Fruit fly (Drosophila melanogaster) whole organism, pupa: ENCODE results near the gene CG31921.
A peak's percentile ranks its signal among the peaks of the same experiment; 100 is the strongest.

Experiments used
- CG10348 ChIP-seq: fragments of 200-800 bp; sonication (Bioruptor generic); IDR thresholded peaks from 2 replicates; pipeline ENCODE4 v1.3.6; 2022; ENCODE audit warnings: missing biosample characterization, missing genetic modification characterization
- CG12605 ChIP-seq: fragments of 200-800 bp; sonication (Bioruptor generic); IDR thresholded peaks from 2 replicates; pipeline ENCODE4 v1.3.6; 2022; ENCODE audit warnings: missing biosample characterization, missing genetic modification characterization
- CG13204 ChIP-seq: fragments of 200-800 bp; sonication (Bioruptor generic); optimal IDR thresholded peaks from 2 replicates; lab custom pipeline; 2018; ENCODE audit warnings: missing biosample characterization, mild to moderate bottlenecking, missing genetic modification characterization, moderate library complexity
- CG14655 ChIP-seq: fragments of 200-800 bp; sonication (Bioruptor generic); optimal IDR thresholded peaks from 3 replicates; lab custom pipeline; 2017; ENCODE audit warnings: mild to moderate bottlenecking, missing biosample characterization, missing genetic modification reagents, missing genetic modification characterization
- CG15710 ChIP-seq: fragments of 200-800 bp; sonication (Bioruptor generic); optimal IDR thresholded peaks from 2 replicates; lab custom pipeline; 2018; ENCODE audit warnings: missing biosample characterization, mild to moderate bottlenecking, missing genetic modification characterization, moderate library complexity
- CG17806 ChIP-seq: fragments of 200-800 bp; sonication (Bioruptor generic); optimal IDR thresholded peaks from 2 replicates; lab custom pipeline; 2018; ENCODE audit warnings: missing biosample characterization, mild to moderate bottlenecking, missing genetic modification characterization, moderate library complexity
- CG32121 ChIP-seq: fragments of 200-800 bp; sonication (Bioruptor generic); IDR thresholded peaks from 2 replicates; pipeline ENCODE4 v1.3.6; 2022; ENCODE audit warnings: missing biosample characterization, missing genetic modification characterization
- CG34367 ChIP-seq: fragments of 200-800 bp; sonication (Bioruptor generic); optimal IDR thresholded peaks from 2 replicates; lab custom pipeline; 2018; ENCODE audit warnings: missing biosample characterization, mild to moderate bottlenecking, missing genetic modification characterization
- CG4496 ChIP-seq: fragments of 200-800 bp; sonication (Bioruptor generic); IDR thresholded peaks from 3 replicates; pipeline ENCODE4 v1.3.6; 2022; ENCODE audit warnings: missing biosample characterization, missing genetic modification characterization
- CG8159 ChIP-seq: fragments of 200-800 bp; sonication (Bioruptor generic); optimal IDR thresholded peaks from 3 replicates; lab custom pipeline; 2018; ENCODE audit warnings: missing biosample characterization, mild to moderate bottlenecking, missing genetic modification characterization, moderate library complexity
- CG8301 ChIP-seq: fragments of 200-800 bp; sonication (Bioruptor generic); optimal IDR thresholded peaks from 2 replicates; lab custom pipeline; 2018; ENCODE audit warnings: missing biosample characterization, mild to moderate bottlenecking, missing genetic modification characterization
- CG9948 ChIP-seq: fragments of 200-800 bp; sonication (Bioruptor generic); optimal IDR thresholded peaks from 2 replicates; lab custom pipeline; 2018; ENCODE audit warnings: missing biosample characterization, mild to moderate bottlenecking, missing genetic modification characterization, moderate library complexity
- D1 ChIP-seq: fragments of 200-800 bp; sonication (Bioruptor generic); optimal IDR thresholded peaks from 2 replicates; lab custom pipeline; 2018; ENCODE audit warnings: missing biosample characterization, mild to moderate bottlenecking, missing genetic modification characterization, moderate library complexity
- EcR ChIP-seq: fragments of 200-800 bp; sonication (Bioruptor generic); optimal IDR thresholded peaks from 3 replicates; lab custom pipeline; 2019; ENCODE audit warnings: missing biosample characterization, missing genetic modification characterization, mild to moderate bottlenecking, moderate library complexity, missing genetic modification reagents
- Ets98B ChIP-seq: fragments of 200-800 bp; sonication (Bioruptor generic); IDR thresholded peaks from 2 replicates; pipeline ENCODE4 v1.3.6; 2022; ENCODE audit warnings: missing biosample characterization, missing genetic modification characterization
- Pif1A ChIP-seq: fragments of 200-800 bp; sonication (Bioruptor generic); optimal IDR thresholded peaks from 3 replicates; lab custom pipeline; 2016; ENCODE audit warnings: missing biosample characterization, missing genetic modification characterization
- Pif1B ChIP-seq: fragments of 200-800 bp; sonication (Bioruptor generic); optimal IDR thresholded peaks from 3 replicates; lab custom pipeline; 2016; ENCODE audit warnings: missing biosample characterization, missing genetic modification characterization
- Snoo ChIP-seq: fragments of 200-800 bp; sonication (Bioruptor generic); optimal IDR thresholded peaks from 3 replicates; lab custom pipeline; 2017; ENCODE audit warnings: missing biosample characterization, mild to moderate bottlenecking, missing genetic modification characterization, inconsistent platforms
- fd96Ca ChIP-seq: fragments of 200-800 bp; sonication (Bioruptor generic); IDR thresholded peaks from 3 replicates; pipeline ENCODE4 v1.3.6; 2022; ENCODE audit warnings: missing biosample characterization, missing genetic modification characterization
- gl ChIP-seq: fragments of 200-800 bp; sonication (Bioruptor generic); optimal IDR thresholded peaks from 2 replicates; lab custom pipeline; 2018; ENCODE audit warnings: missing biosample characterization, mild to moderate bottlenecking, missing genetic modification characterization
- rn ChIP-seq: fragments of 200-800 bp; sonication (Bioruptor generic); IDR thresholded peaks from 2 replicates; pipeline ENCODE4 v1.3.6; 2022; ENCODE audit warnings: missing biosample characterization, missing genetic modification characterization

The CG31921 gene

DNA sequence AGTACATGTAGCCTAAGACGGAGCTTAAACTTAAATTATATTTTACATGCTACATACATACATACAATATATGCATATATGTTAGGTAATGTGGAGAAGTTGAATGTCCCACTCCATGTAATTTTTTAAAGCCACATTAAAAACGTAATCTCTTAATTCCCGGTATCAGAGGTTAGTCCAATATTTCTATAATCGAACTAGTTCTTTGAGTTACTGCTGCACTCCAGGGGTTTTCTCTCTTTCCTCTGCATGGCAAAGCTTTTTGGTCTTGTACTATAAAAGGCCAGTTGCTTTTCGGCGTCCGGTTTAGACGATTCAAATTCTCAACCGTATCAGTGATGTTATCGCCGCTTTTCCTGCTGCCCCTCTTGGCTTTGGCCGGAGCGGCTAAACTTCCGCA is 10.3 kb downstream of the CG31921 start, which contains the start of gene CG33127:
Gene CG33127, plus strand, starts transcription at position 309 of the 400 bp plus-strand sequence.
- TF ChIP-seq D1 = no peak
- no peak for TF ChIP-seq CG8159 (tag; lab: Kevin White, UChicago)
- no peak for TF ChIP-seq CG14655 (GFP tag; lab: Kevin White, UChicago)
- TF ChIP-seq CG12605 (GFP tag; lab: Robert Waterston, UW) = no peak
- no peak for TF ChIP-seq gl
- TF ChIP-seq CG34367 (tag; lab: Kevin White, UChicago) = no peak
- TF ChIP-seq Ets98B (GFP tag; lab: Robert Waterston, UW) = no peak
- no peak for TF ChIP-seq CG4496
- TF ChIP-seq CG10348 (GFP tag; lab: Robert Waterston, UW) = no peak
- TF ChIP-seq Pif1A (GFP tag; lab: Kevin White, UChicago) = no peak

DNA sequence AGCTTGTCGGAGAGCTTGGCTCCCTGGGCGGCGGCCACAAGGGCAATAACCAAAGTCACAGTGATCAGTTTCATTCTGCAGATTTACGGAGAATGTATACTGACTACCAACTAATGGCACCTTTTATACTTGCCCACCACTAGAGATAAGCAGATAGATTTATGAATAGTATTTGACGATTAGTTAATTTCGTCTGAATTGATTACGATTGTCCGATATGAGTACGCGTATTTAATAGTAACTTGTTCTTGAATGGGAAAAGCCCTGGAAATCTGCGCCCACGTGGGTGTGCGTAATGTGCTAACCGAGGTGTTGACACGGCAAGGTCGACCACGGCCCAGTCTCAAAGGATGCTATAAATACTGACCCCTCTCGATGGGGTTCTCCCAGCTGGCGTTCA is 11.0 kb downstream of the CG31921 start, which contains the start of gene CG11911:
Gene CG11911, minus strand, starts transcription at position 101 of the 400 bp plus-strand sequence.
- TF ChIP-seq gl (no peak), CG10348 (GFP tag; lab: Robert Waterston, UW) (no peak), CG4496 (no peak), CG13204 (GFP tag; lab: Kevin White, UChicago) (no peak), CG15710 (tag; lab: Kevin White, UChicago) (no peak), fd96Ca (GFP tag; lab: Robert Waterston, UW) (no peak), Snoo (tag; lab: Kevin White, UChicago) (no peak), CG8301 (tag; lab: Kevin White, UChicago) (no peak), CG8159 (tag; lab: Kevin White, UChicago) (no peak), CG17806 (no peak), EcR (GFP tag; lab: Kevin White, UChicago) (no peak), Pif1B (no peak), rn (GFP tag; lab: Robert Waterston, UW) (no peak), CG32121 (no peak), Pif1A (GFP tag; lab: Kevin White, UChicago) (no peak), CG12605 (GFP tag; lab: Robert Waterston, UW) (no peak), CG9948 (tag; lab: Kevin White, UChicago) (no peak), CG34367 (tag; lab: Kevin White, UChicago) (no peak), D1 (no peak)

DNA sequence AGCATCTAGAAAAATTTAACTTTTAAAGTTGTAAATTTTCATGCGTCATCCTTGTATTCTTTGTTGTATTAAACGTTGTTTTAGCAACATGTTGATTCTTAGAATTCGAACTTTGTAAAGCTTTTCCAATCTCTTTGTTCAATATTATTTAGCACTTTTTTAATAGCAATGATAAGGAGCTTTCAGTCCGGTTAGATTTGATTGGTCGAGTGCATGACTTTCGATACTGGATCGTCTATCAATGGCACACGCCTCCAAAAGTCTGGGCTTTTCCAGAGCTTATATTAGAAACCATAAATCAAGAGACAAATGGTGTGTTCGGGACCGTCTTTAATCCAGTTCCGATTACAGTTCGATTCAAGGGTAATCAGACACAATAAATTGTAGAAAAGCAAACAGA is 12.4 kb downstream of the CG31921 start:
- TF ChIP-seq EcR (GFP tag; lab: Kevin White, UChicago) (no peak), CG14655 (GFP tag; lab: Kevin White, UChicago) (no peak), CG8159 (tag; lab: Kevin White, UChicago) (no peak), CG13204 (GFP tag; lab: Kevin White, UChicago) (no peak), CG17806 (no peak), Pif1B (no peak), D1 (no peak), CG15710 (tag; lab: Kevin White, UChicago) (no peak), fd96Ca (GFP tag; lab: Robert Waterston, UW) (no peak), CG12605 (GFP tag; lab: Robert Waterston, UW) (no peak), Snoo (tag; lab: Kevin White, UChicago) (no peak), rn (GFP tag; lab: Robert Waterston, UW) (no peak), CG4496 (no peak), CG34367 (tag; lab: Kevin White, UChicago) (no peak), Ets98B (GFP tag; lab: Robert Waterston, UW) (no peak), CG8301 (tag; lab: Kevin White, UChicago) (no peak), CG32121 (no peak), CG9948 (tag; lab: Kevin White, UChicago) (no peak), Pif1A (GFP tag; lab: Kevin White, UChicago) (no peak)
- TF ChIP-seq, all 21 proteins: peak for 0

DNA sequence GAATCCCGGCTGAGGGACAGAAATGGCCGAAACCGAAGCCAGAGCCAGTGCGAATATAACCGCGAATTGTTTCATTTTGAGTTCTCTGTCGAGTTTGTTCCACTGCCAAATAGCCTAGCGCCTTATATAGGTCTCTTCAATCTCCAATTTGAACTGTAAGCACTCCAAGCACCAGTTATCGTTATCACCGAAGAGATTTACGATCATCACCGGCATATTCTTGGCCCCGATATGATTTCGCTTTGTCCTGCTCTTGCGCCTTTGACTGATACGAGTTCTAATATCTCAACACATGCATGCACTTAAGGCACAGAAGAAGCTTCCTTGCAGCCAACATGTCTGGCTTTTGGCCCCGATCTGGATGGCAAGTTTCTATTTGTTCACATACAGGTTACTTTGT is 13.0 kb downstream of the CG31921 start, which contains the start of gene CG11912:
Gene CG11912, minus strand, starts transcription at position 101 of the 400 bp plus-strand sequence.
- TF ChIP-seq CG17806 (no peak), EcR (GFP tag; lab: Kevin White, UChicago) (no peak), CG10348 (GFP tag; lab: Robert Waterston, UW) (no peak), CG8159 (tag; lab: Kevin White, UChicago) (no peak), CG14655 (GFP tag; lab: Kevin White, UChicago) (no peak), Snoo (tag; lab: Kevin White, UChicago) (no peak), gl (no peak)

DNA sequence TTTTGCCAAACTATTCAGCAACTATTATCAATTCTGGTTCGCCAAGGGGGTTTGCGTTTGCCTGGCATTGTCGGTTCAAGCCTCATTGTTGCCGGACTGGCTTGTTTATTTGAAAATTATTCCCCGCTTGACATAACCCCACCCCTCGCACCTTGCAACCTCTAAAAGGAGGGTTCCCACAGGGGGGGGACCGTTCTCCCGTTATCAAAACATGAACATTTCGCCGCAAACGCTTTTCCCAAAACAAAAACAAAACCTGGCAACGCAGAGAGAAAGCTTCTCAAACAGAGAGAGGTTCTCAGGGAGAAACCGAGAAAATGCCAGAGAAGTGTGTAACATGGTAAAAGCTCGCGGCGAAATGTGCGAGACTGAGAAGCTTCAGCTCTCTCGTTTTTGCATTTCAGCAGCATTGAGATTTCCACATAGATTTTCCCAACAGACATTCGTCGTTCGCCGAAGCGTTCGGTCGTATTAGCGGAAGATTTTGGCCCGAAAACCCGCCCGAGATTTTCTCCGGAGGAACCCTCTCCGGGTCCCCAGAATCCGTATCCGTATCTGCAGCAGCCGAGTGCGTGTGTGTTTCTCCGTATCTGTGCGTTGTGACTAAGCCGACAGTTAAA is 22.2 kb downstream of the CG31921 start:
- TF ChIP-seq Snoo (tag; lab: Kevin White, UChicago) = no peak
- no peak for TF ChIP-seq CG9948 (tag; lab: Kevin White, UChicago)
- no peak for TF ChIP-seq CG17806
- no peak; the same call in 1 of the 2 replicates for TF ChIP-seq CG32121
- TF ChIP-seq CG14655 (GFP tag; lab: Kevin White, UChicago) = no peak
- TF ChIP-seq CG4496 = peak; percentile 55; the same call in 2 of the 3 replicates
- TF ChIP-seq D1 = no peak
- TF ChIP-seq CG8159 (tag; lab: Kevin White, UChicago) = no peak
- TF ChIP-seq CG10348 (GFP tag; lab: Robert Waterston, UW) = no peak
- TF ChIP-seq CG34367 (tag; lab: Kevin White, UChicago) = no peak
- no peak for TF ChIP-seq Pif1A (GFP tag; lab: Kevin White, UChicago)
- TF ChIP-seq CG15710 (tag; lab: Kevin White, UChicago) = no peak
- TF ChIP-seq Ets98B (GFP tag; lab: Robert Waterston, UW) = peak; percentile 50
- no peak for TF ChIP-seq gl
- no peak for TF ChIP-seq EcR (GFP tag; lab: Kevin White, UChicago)
- TF ChIP-seq CG8301 (tag; lab: Kevin White, UChicago) = no peak
- no peak for TF ChIP-seq CG13204 (GFP tag; lab: Kevin White, UChicago)
- TF ChIP-seq rn (GFP tag; lab: Robert Waterston, UW) = no peak
- 0 out of 2 replicates have a peak, but pooled peaks have one; percentile 35 for TF ChIP-seq CG12605 (GFP tag; lab: Robert Waterston, UW)
- no peak for TF ChIP-seq Pif1B
- 0 out of 3 replicates have a peak, but pooled peaks have one; percentile 14 for TF ChIP-seq fd96Ca (GFP tag; lab: Robert Waterston, UW)
